Fruit fly (Drosophila melanogaster): ENCODE results near the gene vrs.

vrs gene

dm6 chr3R:12439401-12440143 is 7.9 kb upstream of the vrs start, which contains the start of gene Desat1 (continued):
- TF ChIP-seq CG4424 (GFP tag; optimal IDR thresholded peaks at IDR 0.05), result no peak
- TF ChIP-seq CG7839 (tag; optimal IDR thresholded peaks at IDR 0.05), result no peak
- peak; percentile 77 for TF ChIP-seq nerfin-2 (GFP tag; IDR thresholded peaks at IDR 0.05; ENCODE audit: partially characterized antibody)
- TF ChIP-seq Ssrp (tag; optimal IDR thresholded peaks at IDR 0.05), result no peak
- TF ChIP-seq HmgD (GFP tag; optimal IDR thresholded peaks at IDR 0.05), result no peak
- peak; percentile 55 for TF ChIP-seq Sry-β (GFP tag; optimal IDR thresholded peaks at IDR 0.05)
- TF ChIP-seq gro (GFP tag; optimal IDR thresholded peaks at IDR 0.05), result peak; percentile 6
- TF ChIP-seq Chrac-16 (GFP tag; optimal IDR thresholded peaks at IDR 0.05), result no peak
- peak; percentile 34 for TF ChIP-seq CG8924 (tag; optimal IDR thresholded peaks at IDR 0.05)
- peak; percentile 19 for TF ChIP-seq nerfin-1 (tag; optimal IDR thresholded peaks at IDR 0.05)
- TF ChIP-seq Sin3A (optimal IDR thresholded peaks at IDR 0.05), result no peak
- TF ChIP-seq CG6689 (GFP tag; IDR thresholded peaks at IDR 0.05), result no peak
- TF ChIP-seq CG2199 (GFP tag; IDR thresholded peaks at IDR 0.05), result no peak
- peak; percentile 32 for TF ChIP-seq CG30020 (tag; optimal IDR thresholded peaks at IDR 0.05)
- no peak for TF ChIP-seq CG17912 (GFP tag; optimal IDR thresholded peaks at IDR 0.05)
- peak; percentile 89; the same call in 3 of the 4 replicates for TF ChIP-seq chinmo (GFP tag; IDR thresholded peaks at IDR 0.05; ENCODE audit: partially characterized antibody)
- no peak for TF ChIP-seq CG2875 (GFP tag; optimal IDR thresholded peaks at IDR 0.05)
- no peak for TF ChIP-seq unpg (GFP tag; optimal IDR thresholded peaks at IDR 0.05)
- peak in 1 of 3 experiments; percentile 41 for TF ChIP-seq Stat92E (GFP tag; optimal IDR thresholded peaks at IDR 0.05)
- peak; percentile 46 for TF ChIP-seq BtbVII (GFP tag; optimal IDR thresholded peaks at IDR 0.05)
- no peak for TF ChIP-seq lola (GFP tag; optimal IDR thresholded peaks at IDR 0.05)
- peak; percentile 90 for TF ChIP-seq vnd (GFP tag; IDR thresholded peaks at IDR 0.05; ENCODE audit: partially characterized antibody)
- TF ChIP-seq CG31441 (GFP tag; IDR thresholded peaks at IDR 0.05), result no peak
- no peak for TF ChIP-seq CG1233 (GFP tag; optimal IDR thresholded peaks at IDR 0.05)
- peak; percentile 93 for TF ChIP-seq Dll (GFP tag; IDR thresholded peaks at IDR 0.05; ENCODE audit: partially characterized antibody)
- TF ChIP-seq CG10321 (GFP tag; IDR thresholded peaks at IDR 0.05), result no peak
- peak; percentile 93; the same call in 1 of the 2 replicates for TF ChIP-seq amos (GFP tag; IDR thresholded peaks at IDR 0.05; ENCODE audit: partially characterized antibody)
- TF ChIP-seq CG7987 (GFP tag; optimal IDR thresholded peaks at IDR 0.05), result peak; percentile 80
- no peak for TF ChIP-seq Hr51 (GFP tag; optimal IDR thresholded peaks at IDR 0.05)
- no peak for TF ChIP-seq CG17359 (tag; optimal IDR thresholded peaks at IDR 0.05)
- TF ChIP-seq CG2712 (tag; optimal IDR thresholded peaks at IDR 0.05), result peak; percentile 38
- TF ChIP-seq CG9609 (GFP tag; optimal IDR thresholded peaks at IDR 0.05), result no peak
- TF ChIP-seq CG1602 (GFP tag; optimal IDR thresholded peaks at IDR 0.05), result no peak
- peak; percentile 79 for TF ChIP-seq hb (GFP tag; IDR thresholded peaks at IDR 0.05; ENCODE audit: partially characterized antibody)
- no peak for TF ChIP-seq CG14965 (GFP tag; optimal IDR thresholded peaks at IDR 0.05; ENCODE audit: borderline replicate concordance)
- peak; percentile 51 for TF ChIP-seq CG2120 (GFP tag; optimal IDR thresholded peaks at IDR 0.05)
- TF ChIP-seq CG2129 (GFP tag; IDR thresholded peaks at IDR 0.05; ENCODE audit: partially characterized antibody), result peak; percentile 72
- TF ChIP-seq CG12219 (GFP tag; optimal IDR thresholded peaks at IDR 0.05), result no peak
- no peak for TF ChIP-seq Side (GFP tag; optimal IDR thresholded peaks at IDR 0.05)
- TF ChIP-seq CG8944 (GFP tag; optimal IDR thresholded peaks at IDR 0.05), result no peak
- TF ChIP-seq CHES-1-like (GFP tag; optimal IDR thresholded peaks at IDR 0.05), result peak; percentile 5
- TF ChIP-seq D19A (tag; optimal IDR thresholded peaks at IDR 0.05), result peak; percentile 55
- peak; percentile 93 for TF ChIP-seq unc-4 (GFP tag; IDR thresholded peaks at IDR 0.05; ENCODE audit: partially characterized antibody)
- TF ChIP-seq Vsx1 (GFP tag; optimal IDR thresholded peaks at IDR 0.05), result no peak
- TF ChIP-seq E2f1 (GFP tag; IDR thresholded peaks at IDR 0.05), result no peak
- TF ChIP-seq klu (GFP tag; IDR thresholded peaks at IDR 0.05), result no peak
- TF ChIP-seq CG18011 (GFP tag; optimal IDR thresholded peaks at IDR 0.05), result no peak
- TF ChIP-seq HmgZ (tag; optimal IDR thresholded peaks at IDR 0.05), result peak; percentile 36
